Worm (Caenorhabditis elegans): ENCODE data around the gene C18B2.3.

The C18B2.3 gene

ce11 chrX:3576239-3576638 is 25.4 kb upstream of the C18B2.3 start, which contains the start of gene ckc-1 (continued):
- TF ChIP-seq egl-27 (tag; optimal IDR thresholded peaks at IDR 0.05), result no peak
- peak; percentile 91 for TF ChIP-seq dve-1 (tag; optimal IDR thresholded peaks at IDR 0.05; ENCODE audit: insufficient read depth)
- no peak for TF ChIP-seq lin-38 (GFP tag; IDR thresholded peaks at IDR 0.05)
- TF ChIP-seq duxl-1 (tag; optimal IDR thresholded peaks at IDR 0.05; ENCODE audit: poor library complexity), result no peak
- TF ChIP-seq aha-1 (tag), result no peak
- TF ChIP-seq unc-62 (GFP tag; optimal IDR thresholded peaks at IDR 0.05 in 1 of 2), result no peak
- no peak for TF ChIP-seq unc-62 (tag; optimal IDR thresholded peaks at IDR 0.05)
- no peak for TF ChIP-seq daf-12 (tag; optimal IDR thresholded peaks at IDR 0.05)
- TF ChIP-seq daf-19 (GFP tag; conservative IDR thresholded peaks at IDR 0.05), result no peak
- TF ChIP-seq skn-1 (tag; optimal IDR thresholded peaks at IDR 0.05), result no peak
- TF ChIP-seq fos-1 (tag; optimal IDR thresholded peaks at IDR 0.05), result no peak
- no peak for TF ChIP-seq nhr-76 (tag; optimal IDR thresholded peaks at IDR 0.05)
- TF ChIP-seq tra-1 (GFP tag; IDR thresholded peaks at IDR 0.05), result peak; percentile 75
- no peak for TF ChIP-seq nhr-25 (tag; optimal IDR thresholded peaks at IDR 0.05; ENCODE audit: borderline replicate concordance, insufficient read depth)
- no peak for TF ChIP-seq F26F4.8 (GFP tag; conservative IDR thresholded peaks at IDR 0.05)
- peak; percentile 22 for TF ChIP-seq mep-1 (tag; optimal IDR thresholded peaks at IDR 0.05)
- no peak for TF ChIP-seq snpc-1.2 (GFP tag; IDR thresholded peaks at IDR 0.05)
- TF ChIP-seq ceh-28 (tag; optimal IDR thresholded peaks at IDR 0.05), result no peak
- TF ChIP-seq madf-9 (GFP tag; conservative IDR thresholded peaks at IDR 0.05), result no peak
- no peak for TF ChIP-seq F49E8.2 (tag; optimal IDR thresholded peaks at IDR 0.05; ENCODE audit: borderline replicate concordance)
- TF ChIP-seq hlh-11 (tag; optimal IDR thresholded peaks at IDR 0.05), result peak; percentile 82
- TF ChIP-seq saeg-2 (GFP tag; IDR thresholded peaks at IDR 0.05), result no peak
- no peak for TF ChIP-seq egl-43 (GFP tag; IDR thresholded peaks at IDR 0.05)
- TF ChIP-seq F10B5.3 (tag; optimal IDR thresholded peaks at IDR 0.05), result no peak
- TF ChIP-seq daf-8 (GFP tag; IDR thresholded peaks at IDR 0.05), result no peak
- TF ChIP-seq ZK337.2 (GFP tag; IDR thresholded peaks at IDR 0.05), result no peak
- no peak for TF ChIP-seq nhr-102 (tag; optimal IDR thresholded peaks at IDR 0.05)
- TF ChIP-seq set-16 (GFP tag; IDR thresholded peaks at IDR 0.05), result no peak

- TF ChIP-seq skn-1 (tag; optimal IDR thresholded peaks at IDR 0.05), result no peak
- TF ChIP-seq nhr-77 (tag; optimal IDR thresholded peaks at IDR 0.05), result no peak
- TF ChIP-seq gei-8 (GFP tag; optimal IDR thresholded peaks at IDR 0.05), result no peak
- TF ChIP-seq sdz-12 (GFP tag; optimal IDR thresholded peaks at IDR 0.05), result no peak
- TF ChIP-seq T20F7.1 (GFP tag; optimal IDR thresholded peaks at IDR 0.05), result no peak
- no peak for TF ChIP-seq lir-3 (tag; optimal IDR thresholded peaks at IDR 0.05)
- TF ChIP-seq D1046.2 (GFP tag; IDR thresholded peaks at IDR 0.05), result no peak
- no peak for TF ChIP-seq madf-5 (GFP tag; IDR thresholded peaks at IDR 0.05)
- TF ChIP-seq spr-1 (tag; optimal IDR thresholded peaks at IDR 0.05), result no peak
- TF ChIP-seq zag-1 (tag; optimal IDR thresholded peaks at IDR 0.05), result no peak
- no peak for TF ChIP-seq mxl-3 (GFP tag; optimal IDR thresholded peaks at IDR 0.05)
- no peak for TF ChIP-seq lin-38 (GFP tag; IDR thresholded peaks at IDR 0.05)
These were observed 19.8 kb upstream of the C18B2.3 start for ce11 chrX:3581813-3582212.

- TF ChIP-seq dpl-1 (GFP tag; optimal IDR thresholded peaks at IDR 0.05) (no peak), unc-62 (GFP tag; optimal IDR thresholded peaks at IDR 0.05 in 1 of 2) (no peak), unc-62 (tag; optimal IDR thresholded peaks at IDR 0.05) (no peak), vab-7 (GFP tag; IDR thresholded peaks at IDR 0.05) (no peak), spr-1 (tag; optimal IDR thresholded peaks at IDR 0.05) (no peak), Y105C5A.15 (GFP tag; IDR thresholded peaks at IDR 0.05) (no peak)
These were observed 18.2 kb upstream of the C18B2.3 start for ce11 chrX:3583436-3583835.
